Worm (Caenorhabditis elegans): ENCODE data around the gene C13E3.1.

Gene C13E3.1

DNA sequence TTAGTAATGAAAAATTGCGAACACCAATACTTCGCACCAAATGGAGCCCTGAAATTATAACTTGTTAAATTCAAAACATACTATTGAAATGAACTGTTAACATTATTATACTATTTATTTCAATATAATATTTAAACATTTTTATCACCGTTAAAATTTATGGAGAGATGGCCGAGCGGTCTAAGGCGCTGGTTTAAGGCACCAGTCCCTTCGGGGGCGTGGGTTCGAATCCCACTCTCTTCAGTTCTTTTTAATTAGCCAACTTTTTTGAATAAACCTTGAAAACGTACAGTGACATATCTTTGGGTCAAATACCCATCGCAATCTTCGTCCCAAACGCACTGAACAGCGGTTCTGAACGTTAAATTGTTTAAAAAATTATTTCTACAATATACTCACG lies 46.5 kb downstream of the C13E3.1 start (continued):
- TF ChIP-seq lin-1 (GFP tag; IDR thresholded peaks at IDR 0.05), result peak; percentile 58; the same call in 1 of the 2 replicates
- 0 out of 2 replicates have a peak, but pooled peaks have one; percentile 28 for TF ChIP-seq T26A8.4 (GFP tag; IDR thresholded peaks at IDR 0.05)
- peak; percentile 25 for TF ChIP-seq gei-8 (GFP tag; optimal IDR thresholded peaks at IDR 0.05)
- no peak for TF ChIP-seq lin-39 (tag; optimal IDR thresholded peaks at IDR 0.05)
- TF ChIP-seq lim-7 (GFP tag; IDR thresholded peaks at IDR 0.05), result peak; percentile 68
- TF ChIP-seq vab-7 (GFP tag; IDR thresholded peaks at IDR 0.05), result peak; percentile 58; the same call in 1 of the 2 replicates
- peak; percentile 66 for TF ChIP-seq nhr-102 (tag; optimal IDR thresholded peaks at IDR 0.05)
- no peak for TF ChIP-seq spr-3 (GFP tag; optimal IDR thresholded peaks at IDR 0.05)
- TF ChIP-seq nhr-41 (GFP tag; IDR thresholded peaks at IDR 0.05), result 0 out of 2 replicates have a peak, but pooled peaks have one; percentile 35
- peak; percentile 67 for TF ChIP-seq snpc-1.2 (GFP tag; IDR thresholded peaks at IDR 0.05)
- peak in 1 of 2 experiments; percentile 54; a peak in 1 of 4 replicates for TF ChIP-seq madf-5 (GFP tag; IDR thresholded peaks at IDR 0.05)

DNA sequence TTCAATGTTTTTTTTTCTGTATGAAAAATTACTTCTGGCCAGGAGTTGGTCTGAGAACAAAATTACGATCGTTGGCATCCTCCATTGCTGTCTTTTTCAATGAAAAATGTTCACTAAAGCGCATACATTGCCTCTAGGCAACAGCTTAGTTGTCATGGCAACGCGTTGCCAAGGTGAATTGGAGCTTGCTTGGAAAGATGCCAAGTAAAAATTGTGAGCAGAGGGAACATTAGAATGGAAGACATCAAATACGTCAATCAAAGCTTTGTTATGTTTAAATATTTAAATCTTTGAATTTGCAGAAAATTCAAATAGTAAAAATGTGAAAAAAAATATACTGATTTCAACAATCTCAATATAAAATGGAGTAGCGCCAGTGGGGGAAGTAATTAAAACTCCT lies 47.2 kb downstream of the C13E3.1 start, which contains the start of gene dylt-2:
dylt-2 (minus strand) TSS at position 101 of the 400 bp plus-strand sequence.
- no peak for TF ChIP-seq lin-38 (GFP tag; IDR thresholded peaks at IDR 0.05)
- peak; percentile 73 for TF ChIP-seq aha-1 (tag)

DNA sequence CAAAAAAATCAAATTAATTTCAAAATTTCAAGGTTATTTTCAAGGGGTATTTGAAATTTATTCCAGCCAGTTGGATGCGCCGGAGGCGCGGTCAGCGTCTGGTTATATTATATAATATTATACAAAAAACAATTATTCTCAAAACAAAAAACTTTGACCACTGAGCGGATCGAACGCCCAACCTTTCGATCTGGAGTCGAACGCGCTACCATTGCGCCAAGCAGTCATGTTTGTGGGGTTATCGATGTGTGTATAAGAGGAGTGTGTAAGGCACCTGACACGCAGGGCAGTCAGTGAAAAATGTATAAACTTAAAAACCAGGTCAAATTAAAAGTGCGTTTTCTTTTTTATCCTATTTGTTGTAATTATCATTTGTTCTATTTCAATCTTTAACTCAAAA lies 51.2 kb downstream of the C13E3.1 start:
- TF ChIP-seq lin-15B (tag; optimal IDR thresholded peaks at IDR 0.05), result no peak
- TF ChIP-seq mep-1 (tag; optimal IDR thresholded peaks at IDR 0.05), result peak; percentile 3
- peak; percentile 79 for TF ChIP-seq snpc-1.2 (GFP tag; IDR thresholded peaks at IDR 0.05)
- peak; percentile 73 for TF ChIP-seq dmd-8 (GFP tag; IDR thresholded peaks at IDR 0.05)
- TF ChIP-seq madf-5 (GFP tag; IDR thresholded peaks at IDR 0.05), result peak; percentile 43 to 57; a peak in 1 of 4 replicates
- peak in 1 of 2 experiments; percentile 10 for TF ChIP-seq lsy-2 (tag; optimal IDR thresholded peaks at IDR 0.05)
- no peak for TF ChIP-seq unc-130 (GFP tag; optimal IDR thresholded peaks at IDR 0.05)
- TF ChIP-seq egl-43 (GFP tag; IDR thresholded peaks at IDR 0.05), result peak; percentile 83
- peak; percentile 62 for TF ChIP-seq hmg-1.1 (GFP tag; IDR thresholded peaks at IDR 0.05)
- peak; percentile 62; the same call in 1 of the 2 replicates for TF ChIP-seq pha-4 (GFP tag; IDR thresholded peaks at IDR 0.05)
- TF ChIP-seq pha-4 (tag; optimal IDR thresholded peaks at IDR 0.05), result no peak
- TF ChIP-seq vab-7 (GFP tag; IDR thresholded peaks at IDR 0.05), result peak; percentile 43
- TF ChIP-seq dmd-6 (GFP tag; IDR thresholded peaks at IDR 0.05), result peak; percentile 46
- TF ChIP-seq lin-38 (GFP tag; IDR thresholded peaks at IDR 0.05), result peak; percentile 64
- TF ChIP-seq madf-9 (GFP tag; conservative IDR thresholded peaks at IDR 0.05), result peak; percentile 38
- no peak for TF ChIP-seq nhr-11 (tag; optimal IDR thresholded peaks at IDR 0.05)
- 0 out of 2 replicates have a peak, but pooled peaks have one; percentile 32 for TF ChIP-seq daf-19 (GFP tag; conservative IDR thresholded peaks at IDR 0.05)
- no peak for TF ChIP-seq zip-11 (GFP tag; IDR thresholded peaks at IDR 0.05)
- TF ChIP-seq F26F4.8 (GFP tag; conservative IDR thresholded peaks at IDR 0.05), result 0 out of 2 replicates have a peak, but pooled peaks have one; percentile 40
- no peak for TF ChIP-seq lin-29 (GFP tag; IDR thresholded peaks at IDR 0.05)
- TF ChIP-seq lim-7 (GFP tag; IDR thresholded peaks at IDR 0.05), result peak; percentile 76; the same call in 1 of the 2 replicates
- peak; percentile 72 for TF ChIP-seq mes-2 (tag; optimal IDR thresholded peaks at IDR 0.05; ENCODE audit: poor library complexity, severe bottlenecking)
- peak; percentile 33 for TF ChIP-seq dve-1 (tag; optimal IDR thresholded peaks at IDR 0.05; ENCODE audit: insufficient read depth)
- peak in 1 of 2 experiments; percentile 29 for TF ChIP-seq daf-16 (GFP tag; optimal IDR thresholded peaks at IDR 0.05)
- peak; percentile 30 for TF ChIP-seq daf-16 (tag; optimal IDR thresholded peaks at IDR 0.05)

DNA sequence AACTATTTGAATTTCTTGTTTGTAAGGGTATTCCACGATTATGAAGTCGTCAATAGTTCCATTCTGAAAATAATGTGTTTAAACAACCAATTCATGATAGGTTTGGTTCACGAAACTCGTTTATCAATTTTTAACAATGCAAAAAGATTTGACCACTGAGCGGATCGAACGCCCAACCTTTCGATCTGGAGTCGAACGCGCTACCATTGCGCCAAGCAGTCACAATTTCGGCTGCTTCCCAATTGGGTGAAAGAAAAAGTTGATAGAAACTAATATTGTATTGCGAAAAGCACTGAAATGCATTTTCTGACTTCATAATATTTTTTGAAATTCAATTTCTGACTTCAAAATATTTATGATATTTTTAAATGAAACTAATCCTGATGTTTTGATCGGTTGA lies 52.1 kb downstream of the C13E3.1 start:
- TF ChIP-seq lim-7 (GFP tag; IDR thresholded peaks at IDR 0.05), result peak; percentile 74
- TF ChIP-seq ZK337.2 (GFP tag; IDR thresholded peaks at IDR 0.05), result no peak
- TF ChIP-seq egl-43 (GFP tag; IDR thresholded peaks at IDR 0.05), result 0 out of 2 replicates have a peak, but pooled peaks have one; percentile 47
- TF ChIP-seq madf-5 (GFP tag; IDR thresholded peaks at IDR 0.05), result peak in 1 of 2 experiments; percentile 63; a peak in 1 of 4 replicates
- TF ChIP-seq madf-9 (GFP tag; conservative IDR thresholded peaks at IDR 0.05), result 0 out of 2 replicates have a peak, but pooled peaks have one; percentile 27
- 0 out of 2 replicates have a peak, but pooled peaks have one; percentile 26 for TF ChIP-seq arid-1 (GFP tag; conservative IDR thresholded peaks at IDR 0.05)
- no peak for TF ChIP-seq snpc-4 (tag; optimal IDR thresholded peaks at IDR 0.05)
- no peak for TF ChIP-seq spr-1 (tag; optimal IDR thresholded peaks at IDR 0.05)
- TF ChIP-seq lsy-2 (tag; optimal IDR thresholded peaks at IDR 0.05), result no peak
- TF ChIP-seq duxl-1 (tag; optimal IDR thresholded peaks at IDR 0.05; ENCODE audit: poor library complexity), result peak; percentile 56
- TF ChIP-seq vab-7 (GFP tag; IDR thresholded peaks at IDR 0.05), result peak; percentile 64
- TF ChIP-seq ceh-28 (tag; optimal IDR thresholded peaks at IDR 0.05), result no peak
- TF ChIP-seq dmd-8 (GFP tag; IDR thresholded peaks at IDR 0.05), result 0 out of 2 replicates have a peak, but pooled peaks have one; percentile 14
- TF ChIP-seq hlh-30 (tag; optimal IDR thresholded peaks at IDR 0.05; ENCODE audit: insufficient read depth), result peak; percentile 4
- TF ChIP-seq ceh-44 (GFP tag; IDR thresholded peaks at IDR 0.05), result peak; percentile 73; the same call in 1 of the 2 replicates
- 0 out of 2 replicates have a peak, but pooled peaks have one; percentile 21 for TF ChIP-seq daf-19 (GFP tag; conservative IDR thresholded peaks at IDR 0.05)
- TF ChIP-seq Y105C5A.15 (GFP tag; IDR thresholded peaks at IDR 0.05), result 0 out of 2 replicates have a peak, but pooled peaks have one; percentile 60
